Worm (Caenorhabditis elegans) whole organism, young adult: ENCODE data around the gene E_BE45912.2.

Experiments
- ceh-91 ChIP-seq: fragments of 200-800 bp; sonication (Bioruptor generic); IDR thresholded peaks from 2 replicates; pipeline ENCODE4 v1.3.6; 2022; ENCODE audit warnings: missing genetic modification reagents, missing genetic modification characterization, missing compliant biosample characterization
- ets-4 ChIP-seq: fragments of 200-800 bp; sonication (Bioruptor generic); optimal IDR thresholded peaks from 2 replicates; lab custom pipeline; 2018; ENCODE audit warnings: mild to moderate bottlenecking, missing genetic modification characterization, missing compliant biosample characterization
- nfya-1 ChIP-seq: sonication (generic microtip); optimal IDR thresholded peaks from 2 replicates; lab custom pipeline; 2017; ENCODE audit warnings: antibody characterized with exemption, missing compliant biosample characterization, missing genetic modification characterization, borderline replicate concordance; ENCODE audit not compliant: insufficient read depth

ce11 chrIII:1016080-1016479, 14.8 kb downstream of the E_BE45912.2 start, which contains the start of gene Y34F4.3:
- TF ChIP-seq ets-4 (GFP tag; lab: Kevin White, UChicago) (no peak), ceh-91 (GFP tag; lab: Robert Waterston, UW) (no peak), nfya-1 (tag; lab: Kevin White, UChicago) (no peak)
